Fruit fly (Drosophila melanogaster): ENCODE results near the gene CG15465.

Gene CG15465

dm6 chrX:5061989-5062388, 23.6 kb upstream of the CG15465 start (continued):
- no peak for TF ChIP-seq Fer3 (tag; optimal IDR thresholded peaks at IDR 0.05)
- no peak for TF ChIP-seq CG1529 (GFP tag; optimal IDR thresholded peaks at IDR 0.05)
- no peak for TF ChIP-seq ssp (GFP tag; IDR thresholded peaks at IDR 0.05)
- TF ChIP-seq dmrt99B (tag; optimal IDR thresholded peaks at IDR 0.05) = no peak
- no peak for TF ChIP-seq Adf1 (GFP tag; IDR thresholded peaks at IDR 0.05)
- peak; percentile 56 for TF ChIP-seq gem (tag; optimal IDR thresholded peaks at IDR 0.05)
- TF ChIP-seq Dref (GFP tag; IDR thresholded peaks at IDR 0.05) = no peak
- no peak for TF ChIP-seq Hr39 (optimal IDR thresholded peaks at IDR 0.05)
- TF ChIP-seq ATbp (GFP tag; optimal IDR thresholded peaks at IDR 0.05) = no peak
- no peak for TF ChIP-seq tup (GFP tag; optimal IDR thresholded peaks at IDR 0.05)
- no peak for TF ChIP-seq HmgD (GFP tag; optimal IDR thresholded peaks at IDR 0.05)
- no peak for TF ChIP-seq Eip74EF (GFP tag; optimal IDR thresholded peaks at IDR 0.05)
- TF ChIP-seq CG9215 (GFP tag; IDR thresholded peaks at IDR 0.05) = 0 out of 2 replicates have a peak, but pooled peaks have one; percentile 16
- no peak for TF ChIP-seq CG6813 (GFP tag; optimal IDR thresholded peaks at IDR 0.05)
- no peak for TF ChIP-seq CG8359 (GFP tag; optimal IDR thresholded peaks at IDR 0.05; ENCODE audit: borderline replicate concordance)
- TF ChIP-seq Mes4 (GFP tag; optimal IDR thresholded peaks at IDR 0.05) = no peak
- no peak for TF ChIP-seq jumu (GFP tag; optimal IDR thresholded peaks at IDR 0.05)
- TF ChIP-seq grn (GFP tag; optimal IDR thresholded peaks at IDR 0.05) = no peak
- TF ChIP-seq sug (tag; optimal IDR thresholded peaks at IDR 0.05) = no peak
- TF ChIP-seq Bgb (GFP tag; IDR thresholded peaks at IDR 0.05; ENCODE audit: partially characterized antibody) = no peak
- no peak for TF ChIP-seq Atf3 (GFP tag; optimal IDR thresholded peaks at IDR 0.05)
- no peak for TF ChIP-seq fd102C (GFP tag; optimal IDR thresholded peaks at IDR 0.05)
- no peak for TF ChIP-seq pnt (GFP tag; optimal IDR thresholded peaks at IDR 0.05)
- no peak for TF ChIP-seq CG5245 (GFP tag; optimal IDR thresholded peaks at IDR 0.05)
- no peak for TF ChIP-seq HHEX (GFP tag; optimal IDR thresholded peaks at IDR 0.05)
- no peak for TF ChIP-seq mld (GFP tag; IDR thresholded peaks at IDR 0.05; ENCODE audit: partially characterized antibody)
- TF ChIP-seq CG18011 (GFP tag; optimal IDR thresholded peaks at IDR 0.05) = no peak
- no peak for TF ChIP-seq PHDP (tag; optimal IDR thresholded peaks at IDR 0.05)
- no peak; the same call in 1 of the 2 replicates for TF ChIP-seq CG32532 (GFP tag; IDR thresholded peaks at IDR 0.05)
- no peak for TF ChIP-seq CG3065 (GFP tag; optimal IDR thresholded peaks at IDR 0.05)
- peak; percentile 2 for TF ChIP-seq tin (GFP tag; optimal IDR thresholded peaks at IDR 0.05)
- no peak for TF ChIP-seq Pdp1 (GFP tag; optimal IDR thresholded peaks at IDR 0.05)
- TF ChIP-seq shn (GFP tag; optimal IDR thresholded peaks at IDR 0.05) = no peak
- no peak for TF ChIP-seq CG7745 (tag; optimal IDR thresholded peaks at IDR 0.05)
- TF ChIP-seq CG10431 (GFP tag; optimal IDR thresholded peaks at IDR 0.05) = no peak
- no peak for TF ChIP-seq pita (GFP tag; optimal IDR thresholded peaks at IDR 0.05)
- TF ChIP-seq Optix (GFP tag; IDR thresholded peaks at IDR 0.05) = no peak
- TF ChIP-seq CG8944 (GFP tag; optimal IDR thresholded peaks at IDR 0.05) = no peak
- peak; percentile 17 for TF ChIP-seq CG12391 (tag; optimal IDR thresholded peaks at IDR 0.05)
- TF ChIP-seq CG18619 (GFP tag; optimal IDR thresholded peaks at IDR 0.05) = no peak
- TF ChIP-seq Hsf (GFP tag; optimal IDR thresholded peaks at IDR 0.05) = no peak
- no peak for TF ChIP-seq Dfd (GFP tag; optimal IDR thresholded peaks at IDR 0.05)
- TF ChIP-seq emc (GFP tag; optimal IDR thresholded peaks at IDR 0.05) = no peak
- TF ChIP-seq CG6254 (GFP tag; optimal IDR thresholded peaks at IDR 0.05) = no peak
- TF ChIP-seq CG14050 (GFP tag; IDR thresholded peaks at IDR 0.05) = no peak
- no peak for TF ChIP-seq hkb (optimal IDR thresholded peaks at IDR 0.05)
- TF ChIP-seq hkb (GFP tag; IDR thresholded peaks at IDR 0.05) = no peak
- no peak for TF ChIP-seq CG7928 (GFP tag; optimal IDR thresholded peaks at IDR 0.05)
- no peak for TF ChIP-seq nom (GFP tag; optimal IDR thresholded peaks at IDR 0.05)
- no peak for TF ChIP-seq Hr51 (GFP tag; optimal IDR thresholded peaks at IDR 0.05)
- no peak for TF ChIP-seq Dp (GFP tag; optimal IDR thresholded peaks at IDR 0.05)
